Worm (Caenorhabditis elegans) whole organism, midembryonic: ENCODE measurements around the gene F13D11.4.

Experiments used
- T22C8.4 ChIP-seq: fragments of 200-800 bp; sonication (Bioruptor generic); IDR thresholded peaks from 2 replicates; pipeline ENCODE4 v1.3.6; 2022; ENCODE audit warnings: missing genetic modification characterization, missing compliant biosample characterization
- cog-1 ChIP-seq: sonication (generic microtip); optimal IDR thresholded peaks from 2 replicates; lab custom pipeline; 2016; ENCODE audit warnings: missing genetic modification characterization, missing compliant biosample characterization
- flt-1 ChIP-seq: fragments of 200-800 bp; sonication (Bioruptor generic); IDR thresholded peaks from 2 replicates; pipeline ENCODE4 v1.3.6; 2022; ENCODE audit warnings: missing genetic modification characterization, missing compliant biosample characterization
- klf-2 ChIP-seq: fragments of 200-800 bp; sonication (Bioruptor generic); conservative IDR thresholded peaks from 2 replicates; pipeline ENCODE4 v1.3.6; 2022; ENCODE audit warnings: missing genetic modification reagents, missing genetic modification characterization, missing compliant biosample characterization
- med-1 ChIP-seq: sonication (generic microtip); optimal IDR thresholded peaks from 2 replicates; lab custom pipeline; 2017; ENCODE audit warnings: missing genetic modification characterization, mild to moderate bottlenecking, missing compliant biosample characterization, antibody characterized with exemption, missing genetic modification reagents; ENCODE audit not compliant: insufficient read depth
- ref-1 ChIP-seq: fragments of 200-800 bp; sonication (Bioruptor generic); conservative IDR thresholded peaks from 2 replicates; pipeline ENCODE4 v1.3.6; 2022; ENCODE audit warnings: missing genetic modification reagents, missing genetic modification characterization, missing compliant biosample characterization
- tab-1 ChIP-seq: fragments of 200-800 bp; sonication (Bioruptor generic); IDR thresholded peaks from 2 replicates; pipeline ENCODE4 v1.3.6; 2022; ENCODE audit warnings: missing genetic modification characterization, missing compliant biosample characterization
- ztf-23 ChIP-seq: fragments of 200-800 bp; sonication (Bioruptor generic); IDR thresholded peaks from 2 replicates; pipeline ENCODE4 v1.3.6; 2022; ENCODE audit warnings: missing genetic modification reagents, missing genetic modification characterization, missing compliant biosample characterization
- ztf-29 ChIP-seq: fragments of 200-800 bp; sonication (Bioruptor generic); IDR thresholded peaks from 2 replicates; pipeline ENCODE4 v1.3.6; 2022; ENCODE audit warnings: missing genetic modification reagents, missing genetic modification characterization, missing compliant biosample characterization

The F13D11.4 gene

DNA sequence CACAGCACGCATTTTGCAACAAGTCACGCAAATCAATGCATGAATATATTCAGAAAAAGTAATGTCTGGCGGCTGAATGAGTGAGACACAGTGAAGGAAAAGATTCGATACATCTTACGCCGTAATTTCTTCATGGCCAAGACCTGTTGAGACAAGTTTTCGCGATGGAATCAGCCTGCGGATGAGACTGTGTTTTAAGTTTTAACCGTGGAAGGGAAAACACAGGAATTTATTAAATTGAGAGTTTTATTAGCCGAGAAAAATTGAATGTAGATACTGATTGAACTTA lies 19.5 kb upstream of the F13D11.4 start, which contains the start of gene hog-1:
hog-1 (minus strand) TSS at position 101 of the 289 bp plus-strand sequence.
- TF ChIP-seq ref-1 (GFP tag; lab: Robert Waterston, UW) (no peak), med-1 (GFP tag; lab: Kevin White, UChicago) (no peak), flt-1 (GFP tag; lab: Robert Waterston, UW) (no peak), klf-2 (GFP tag; lab: Robert Waterston, UW) (no peak), cog-1 (tag; lab: Kevin White, UChicago) (no peak)

DNA sequence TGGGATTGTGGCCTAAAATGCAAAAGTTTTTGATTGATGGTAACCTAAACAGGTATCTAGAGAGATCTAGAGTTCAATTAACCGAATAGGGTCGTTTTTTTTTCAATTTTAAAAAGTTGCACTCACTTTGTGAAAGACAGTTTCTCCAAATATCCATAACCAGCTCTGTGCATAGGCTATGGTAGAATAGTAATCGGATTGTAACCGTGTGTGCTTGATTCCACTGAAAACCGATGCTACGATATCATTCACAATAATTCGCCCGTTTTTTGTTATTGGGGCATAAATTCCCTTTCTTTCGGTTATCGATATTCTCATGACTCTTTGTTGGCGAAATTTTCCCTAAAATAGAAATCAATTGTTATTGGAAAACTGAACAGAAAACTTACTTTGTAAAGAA lies 17.5 kb upstream of the F13D11.4 start:
- no peak for TF ChIP-seq cog-1 (tag; lab: Kevin White, UChicago)
- TF ChIP-seq klf-2 (GFP tag; lab: Robert Waterston, UW) = no peak
- no peak for TF ChIP-seq T22C8.4 (GFP tag; lab: Robert Waterston, UW)
- TF ChIP-seq flt-1 (GFP tag; lab: Robert Waterston, UW) = no peak
- no peak for TF ChIP-seq med-1 (GFP tag; lab: Kevin White, UChicago)
- TF ChIP-seq tab-1 = no peak
- no peak for TF ChIP-seq ref-1 (GFP tag; lab: Robert Waterston, UW)
- TF ChIP-seq ztf-29 = no peak
- TF ChIP-seq ztf-23 (GFP tag; lab: Robert Waterston, UW) = no peak

DNA sequence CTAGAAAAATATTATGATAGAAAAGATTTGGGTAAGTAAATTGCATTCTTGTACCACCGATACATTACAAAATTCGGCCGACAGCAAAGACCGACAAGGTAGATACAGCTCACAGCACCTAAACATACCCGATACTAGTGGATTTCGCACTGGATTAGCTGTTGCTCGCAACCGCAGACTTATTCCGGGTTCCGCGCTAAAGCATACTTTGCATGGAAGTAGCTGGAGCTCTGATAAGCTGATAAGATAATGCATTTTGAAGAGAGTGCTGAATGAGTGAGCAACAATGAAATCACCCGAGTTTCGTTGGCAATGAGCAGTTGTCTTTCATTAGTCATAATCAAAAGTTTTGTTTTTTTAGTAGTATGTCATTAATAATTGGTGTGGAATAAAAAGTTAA lies 15.9 kb upstream of the F13D11.4 start:
- TF ChIP-seq T22C8.4 (GFP tag; lab: Robert Waterston, UW) (no peak), ztf-29 (no peak), klf-2 (GFP tag; lab: Robert Waterston, UW) (no peak), flt-1 (GFP tag; lab: Robert Waterston, UW) (no peak), ref-1 (GFP tag; lab: Robert Waterston, UW) (no peak), cog-1 (tag; lab: Kevin White, UChicago) (no peak), med-1 (GFP tag; lab: Kevin White, UChicago) (no peak), ztf-23 (GFP tag; lab: Robert Waterston, UW) (no peak), tab-1 (no peak)

DNA sequence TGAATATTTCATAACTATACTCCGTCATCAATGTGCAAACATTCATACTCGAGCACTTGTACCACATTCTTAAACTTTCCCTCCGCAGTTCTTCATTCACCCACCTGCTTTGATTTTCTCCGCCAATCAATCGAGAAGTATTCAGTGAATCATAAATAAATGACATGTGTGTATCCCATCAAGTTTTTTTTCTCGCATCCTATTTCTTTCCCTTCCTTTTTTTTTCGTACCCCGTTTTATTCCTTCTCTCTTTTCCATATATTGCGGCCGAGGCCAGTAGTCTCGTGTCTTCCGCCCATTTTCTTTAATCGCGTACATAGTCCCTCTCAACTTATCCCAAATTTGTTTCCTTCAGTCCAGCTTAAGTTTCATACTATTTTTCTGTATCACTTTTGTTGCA lies 14.1 kb upstream of the F13D11.4 start, which contains the start of gene atat-2:
atat-2 (plus strand) TSS at position 398 of the 400 bp plus-strand sequence.
- TF ChIP-seq tab-1 (no peak), med-1 (GFP tag; lab: Kevin White, UChicago) (no peak), ref-1 (GFP tag; lab: Robert Waterston, UW) (no peak), cog-1 (tag; lab: Kevin White, UChicago) (no peak), T22C8.4 (GFP tag; lab: Robert Waterston, UW) (no peak), ztf-23 (GFP tag; lab: Robert Waterston, UW) (no peak), ztf-29 (no peak), klf-2 (GFP tag; lab: Robert Waterston, UW) (no peak), flt-1 (GFP tag; lab: Robert Waterston, UW) (no peak)

DNA sequence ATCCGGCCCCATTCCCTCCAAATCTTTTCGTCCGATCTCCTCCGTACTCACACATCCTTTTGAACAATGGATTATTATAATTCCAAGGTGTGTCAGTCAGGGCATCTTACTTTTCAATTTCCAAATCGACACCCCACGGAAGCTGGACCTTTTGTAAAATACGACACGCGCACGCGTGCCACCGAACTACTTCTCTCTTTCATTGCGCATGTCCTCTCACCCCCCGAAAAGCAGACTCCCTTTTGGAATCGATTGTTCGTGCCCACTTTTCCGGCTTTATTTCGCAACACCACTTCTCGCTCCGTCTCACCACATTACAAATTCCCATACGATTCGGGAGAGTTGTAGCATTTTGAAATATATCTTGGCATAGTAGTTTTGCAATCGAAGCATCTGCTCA lies 12.7 kb upstream of the F13D11.4 start:
- peak; percentile 57; the same call in 1 of the 2 replicates for TF ChIP-seq tab-1
- TF ChIP-seq klf-2 (GFP tag; lab: Robert Waterston, UW) = no peak

DNA sequence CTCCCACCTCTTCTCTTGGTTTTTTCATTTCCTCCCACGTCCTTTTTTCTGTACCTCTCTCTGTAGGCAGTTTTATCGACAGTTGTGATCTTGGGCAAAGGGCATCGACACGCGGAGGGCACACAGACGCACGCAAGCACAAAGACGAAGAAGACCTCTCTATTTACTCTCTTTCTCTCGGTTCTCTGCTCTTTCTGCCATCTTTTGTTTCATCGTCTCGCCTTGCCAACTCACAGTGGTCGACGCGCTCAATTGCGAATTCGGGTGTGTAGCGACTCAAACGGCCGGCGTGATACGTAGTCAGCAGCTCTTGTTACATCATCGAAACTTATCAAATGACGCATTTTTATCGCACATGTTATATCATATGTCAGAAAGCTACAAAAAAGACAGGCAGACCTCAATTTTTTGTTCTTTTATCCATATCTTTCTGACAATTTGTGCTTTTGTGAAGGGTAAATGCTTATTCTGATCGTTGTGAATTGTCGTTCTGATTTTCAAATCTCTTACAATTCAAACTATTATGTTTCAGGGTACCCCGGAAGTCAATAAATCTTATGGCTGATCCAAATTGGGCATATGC lies 6.5 kb upstream of the F13D11.4 start, which contains the start of gene puf-9:
puf-9 (plus strand) TSS at position 533 of the 583 bp plus-strand sequence.
- TF ChIP-seq ztf-23 (GFP tag; lab: Robert Waterston, UW) (peak; percentile 86), T22C8.4 (GFP tag; lab: Robert Waterston, UW) (0 out of 2 replicates have a peak, but pooled peaks have one; percentile 30), cog-1 (tag; lab: Kevin White, UChicago) (peak; percentile 95), tab-1 (no peak), flt-1 (GFP tag; lab: Robert Waterston, UW) (peak; percentile 78)

DNA sequence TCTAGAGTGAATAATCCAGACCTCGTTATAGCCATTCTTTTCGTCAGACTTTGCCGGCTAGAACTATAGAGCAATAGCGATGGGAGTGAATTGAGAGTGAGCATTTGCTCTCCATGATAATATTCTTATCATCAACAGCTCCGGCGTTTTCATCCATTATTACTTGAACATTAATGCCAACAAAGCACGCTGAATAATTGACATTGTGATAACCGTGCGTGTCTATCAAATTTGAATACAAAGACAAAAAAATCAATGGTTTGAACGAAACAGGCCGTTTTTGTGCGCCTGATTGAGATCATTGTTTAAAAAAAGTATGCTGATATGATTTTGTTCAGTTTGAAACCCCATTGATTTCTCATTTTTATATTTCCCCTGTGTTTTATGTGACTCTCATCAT lies 5.0 kb upstream of the F13D11.4 start, which contains the start of gene dct-11:
dct-11 (minus strand) TSS at position 136 of the 400 bp plus-strand sequence.
- TF ChIP-seq cog-1 (tag; lab: Kevin White, UChicago) (no peak), ztf-23 (GFP tag; lab: Robert Waterston, UW) (no peak)

DNA sequence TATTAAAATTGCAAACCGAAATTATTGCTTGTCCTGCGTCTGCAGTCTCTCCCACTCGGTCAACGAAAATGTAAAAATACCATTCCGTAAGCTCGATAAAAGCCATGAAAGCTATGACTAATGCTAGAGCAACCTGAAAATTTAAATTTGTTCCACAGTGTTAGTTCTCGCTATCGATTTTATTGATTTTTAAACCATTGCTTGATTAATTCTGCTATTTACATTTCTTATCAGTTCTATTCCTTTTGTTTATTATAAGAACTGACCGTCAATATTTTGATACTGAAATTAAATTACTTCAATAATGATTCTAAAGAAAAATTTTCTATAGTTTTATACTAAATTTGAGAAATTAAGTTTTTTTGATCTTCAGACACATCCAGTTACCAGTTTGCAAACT lies 4.5 kb upstream of the F13D11.4 start:
- TF ChIP-seq med-1 (GFP tag; lab: Kevin White, UChicago) (no peak), cog-1 (tag; lab: Kevin White, UChicago) (no peak), tab-1 (no peak), T22C8.4 (GFP tag; lab: Robert Waterston, UW) (no peak), ztf-23 (GFP tag; lab: Robert Waterston, UW) (no peak), flt-1 (GFP tag; lab: Robert Waterston, UW) (no peak), ref-1 (GFP tag; lab: Robert Waterston, UW) (no peak), klf-2 (GFP tag; lab: Robert Waterston, UW) (no peak), ztf-29 (no peak)

DNA sequence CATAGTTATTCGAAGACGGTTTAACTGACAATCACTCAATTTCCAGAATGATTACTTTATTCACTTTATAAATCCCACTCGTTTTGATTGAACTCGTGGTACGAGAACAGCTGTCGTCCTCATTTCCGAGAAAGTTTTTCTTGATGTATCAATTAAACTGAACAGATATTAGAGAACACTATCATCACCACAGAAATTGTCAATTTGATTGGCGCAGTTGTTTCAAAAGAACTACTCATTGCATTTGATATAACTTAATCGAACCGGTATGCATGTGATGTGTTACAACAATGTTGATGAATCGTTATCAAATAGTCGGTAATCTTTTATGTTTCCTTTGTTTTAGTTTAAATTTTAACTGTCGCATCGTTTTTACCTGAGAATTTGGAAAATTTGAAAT lies 2.4 kb upstream of the F13D11.4 start:
- TF ChIP-seq flt-1 (GFP tag; lab: Robert Waterston, UW) = no peak
- TF ChIP-seq tab-1 = no peak

DNA sequence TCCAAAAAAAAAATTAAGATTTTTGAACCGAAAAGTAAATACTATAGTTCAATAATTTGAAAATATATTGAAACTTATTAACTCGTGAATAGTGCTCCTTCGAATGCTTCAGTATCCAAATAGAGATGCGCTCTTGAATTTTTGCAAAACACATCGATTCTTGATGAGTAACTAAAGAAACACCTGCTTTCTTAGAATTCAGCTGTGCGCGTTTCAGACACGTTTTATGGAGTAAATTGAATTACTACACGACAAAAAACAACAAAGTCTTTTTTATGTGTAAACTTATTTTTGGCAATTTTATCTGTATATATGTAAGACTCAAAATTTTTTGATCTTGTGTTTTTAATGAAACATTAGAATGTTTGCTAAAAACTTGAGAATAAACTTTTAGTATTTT lies 1.9 kb upstream of the F13D11.4 start:
- TF ChIP-seq flt-1 (GFP tag; lab: Robert Waterston, UW) = no peak
- TF ChIP-seq med-1 (GFP tag; lab: Kevin White, UChicago) = no peak
- TF ChIP-seq T22C8.4 (GFP tag; lab: Robert Waterston, UW) = no peak
- TF ChIP-seq ztf-29 = no peak
- TF ChIP-seq ztf-23 (GFP tag; lab: Robert Waterston, UW) = no peak
- TF ChIP-seq klf-2 (GFP tag; lab: Robert Waterston, UW) = no peak
